Fruit fly (Drosophila melanogaster) Kc167 (cell line): ENCODE measurements around the gene CG44005.

Experiments
- psq ChIP-seq: fragments of >200 bp; optimal IDR thresholded peaks from 2 replicates; lab custom pipeline; 2017; ENCODE audit warnings: missing external identifiers
- ttk ChIP-seq: sonication (Bioruptor generic); optimal IDR thresholded peaks from 2 replicates; lab custom pipeline; 2017; ENCODE audit warnings: missing external identifiers

- no peak for TF ChIP-seq ttk (lab: Kevin White, UChicago)
- no peak for TF ChIP-seq psq (lab: Kevin White, UChicago)
These were observed 3.9 kb upstream of the CG44005 start for dm6 chr3L:18075853-18076252.
